Worm (Caenorhabditis elegans): ENCODE measurements around the gene ZK1127.5.
"Not testable (repeated sequence)": the region's sequence is repeated elsewhere in the genome, so short reads cannot be mapped to it uniquely, and the experiment has no call there.

ce11 chrII:7084021-7084420, 33.5 kb downstream of the ZK1127.5 start, which contains the start of the genes T02G5.14 and T02G5.15:
- TF ChIP-seq ama-1 (optimal IDR thresholded peaks at IDR 0.05); hmg-4 (GFP tag; optimal IDR thresholded peaks at IDR 0.05): not testable (repeated sequence)

Data from whole organism, early embryonic.